Fruit fly (Drosophila melanogaster): ENCODE results near the gene CG42594.

The CG42594 gene

dm6 chrX:4906573-4906972, 65.9 kb downstream of the CG42594 start, which contains the start of gene CG6927 (continued):
- TF ChIP-seq Eip93F (GFP tag; optimal IDR thresholded peaks at IDR 0.05) (peak; percentile 54), spab (GFP tag; optimal IDR thresholded peaks at IDR 0.05) (peak; percentile 47), CG11294 (GFP tag; IDR thresholded peaks at IDR 0.05) (peak; percentile 87), Blimp-1 (GFP tag; optimal IDR thresholded peaks at IDR 0.05) (peak; percentile 35), CG3032 (tag; optimal IDR thresholded peaks at IDR 0.05) (peak; percentile 89), Sox14 (GFP tag; optimal IDR thresholded peaks at IDR 0.05) (peak; percentile 57), CG6854 (GFP tag; optimal IDR thresholded peaks at IDR 0.05) (no peak), Gug (GFP tag; IDR thresholded peaks at IDR 0.05) (peak; percentile 89), CG10631 (GFP tag; optimal IDR thresholded peaks at IDR 0.05) (peak; percentile 80), Met (GFP tag; optimal IDR thresholded peaks at IDR 0.05) (peak; percentile 67), fd59A (GFP tag; optimal IDR thresholded peaks at IDR 0.05) (peak; percentile 44), acj6 (GFP tag; optimal IDR thresholded peaks at IDR 0.05) (peak; percentile 73), dac (GFP tag; optimal IDR thresholded peaks at IDR 0.05) (peak; percentile 19), CG3919 (GFP tag; optimal IDR thresholded peaks at IDR 0.05) (peak; percentile 69), eg (GFP tag; IDR thresholded peaks at IDR 0.05) (peak; percentile 97), CG6276 (GFP tag; optimal IDR thresholded peaks at IDR 0.05) (peak; percentile 28), CG8632 (GFP tag; optimal IDR thresholded peaks at IDR 0.05) (peak; percentile 65), esn (GFP tag; optimal IDR thresholded peaks at IDR 0.05) (peak; percentile 63), svp (GFP tag) (peak; percentile 82), ss (GFP tag; optimal IDR thresholded peaks at IDR 0.05) (peak in 1 of 2 experiments; percentile 28), CG4318 (GFP tag; optimal IDR thresholded peaks at IDR 0.05) (peak; percentile 63), Lpt (GFP tag; optimal IDR thresholded peaks at IDR 0.05) (peak; percentile 59), CG31627 (GFP tag; optimal IDR thresholded peaks at IDR 0.05) (peak; percentile 48), CG15336 (GFP tag; IDR thresholded peaks at IDR 0.05) (peak; percentile 87), CG8119 (GFP tag; IDR thresholded peaks at IDR 0.05) (peak; percentile 86), CG6808 (GFP tag; optimal IDR thresholded peaks at IDR 0.05) (peak; percentile 16), CG11762 (GFP tag; optimal IDR thresholded peaks at IDR 0.05; ENCODE audit: insufficient read depth) (peak; percentile 28), Sox102F (GFP tag; optimal IDR thresholded peaks at IDR 0.05) (peak; percentile 16), lz (GFP tag; optimal IDR thresholded peaks at IDR 0.05) (peak; percentile 66), Ets21C (GFP tag; optimal IDR thresholded peaks at IDR 0.05) (no peak), CG9139 (GFP tag; optimal IDR thresholded peaks at IDR 0.05) (no peak), Ets96B (tag; optimal IDR thresholded peaks at IDR 0.05) (peak; percentile 72), CG7368 (GFP tag; optimal IDR thresholded peaks at IDR 0.05) (peak; percentile 57)

dm6 chrX:4908926-4909432, 68.3 kb downstream of the CG42594 start, which contains the start of gene CG32772:
TSS of gene CG32772 (plus strand) at chrX:4909102.
- TF ChIP-seq fkh (GFP tag; optimal IDR thresholded peaks at IDR 0.05): peak; percentile 13
- peak; percentile 62 for TF ChIP-seq CG31627 (GFP tag; optimal IDR thresholded peaks at IDR 0.05)
- TF ChIP-seq CG6808 (GFP tag; optimal IDR thresholded peaks at IDR 0.05): peak; percentile 99
- TF ChIP-seq Blimp-1 (GFP tag; optimal IDR thresholded peaks at IDR 0.05): peak; percentile 88
- peak; percentile 74 for TF ChIP-seq CG4318 (GFP tag; optimal IDR thresholded peaks at IDR 0.05)
- peak; percentile 97 for TF ChIP-seq CG8119 (GFP tag; IDR thresholded peaks at IDR 0.05)
- peak; percentile 98 for TF ChIP-seq Eip75B (GFP tag; optimal IDR thresholded peaks at IDR 0.05)
- TF ChIP-seq CG7368 (GFP tag; optimal IDR thresholded peaks at IDR 0.05): peak; percentile 99
- TF ChIP-seq CG8632 (GFP tag; optimal IDR thresholded peaks at IDR 0.05): peak; percentile 99
- peak; percentile 96 for TF ChIP-seq Ets96B (tag; optimal IDR thresholded peaks at IDR 0.05)
- TF ChIP-seq CG6854 (GFP tag; optimal IDR thresholded peaks at IDR 0.05): peak; percentile 99
- peak; percentile 97 to 99 for TF ChIP-seq salr (GFP tag; optimal IDR thresholded peaks at IDR 0.05)
- TF ChIP-seq CG11294 (GFP tag; IDR thresholded peaks at IDR 0.05): peak; percentile 83
- peak; percentile 95 for TF ChIP-seq fd59A (GFP tag; optimal IDR thresholded peaks at IDR 0.05)
- TF ChIP-seq Sox15 (GFP tag; optimal IDR thresholded peaks at IDR 0.05): peak; percentile 54
- peak; percentile 97 for TF ChIP-seq Sox102F (GFP tag; optimal IDR thresholded peaks at IDR 0.05)
- peak; percentile 96 for TF ChIP-seq CG8319 (GFP tag; optimal IDR thresholded peaks at IDR 0.05)
- peak; percentile 87 for TF ChIP-seq Smox (GFP tag; optimal IDR thresholded peaks at IDR 0.05)
- TF ChIP-seq topi (GFP tag; optimal IDR thresholded peaks at IDR 0.05): peak; percentile 94
- peak; percentile 63 for TF ChIP-seq CG11902 (GFP tag; optimal IDR thresholded peaks at IDR 0.05)
- TF ChIP-seq eg (GFP tag; IDR thresholded peaks at IDR 0.05): peak; percentile 99
- peak; percentile 87 for TF ChIP-seq Met (GFP tag; optimal IDR thresholded peaks at IDR 0.05)
- peak; percentile 99 for TF ChIP-seq CG10669 (GFP tag; optimal IDR thresholded peaks at IDR 0.05)
- peak; percentile 96 for TF ChIP-seq Eip93F (GFP tag; optimal IDR thresholded peaks at IDR 0.05)
- peak; percentile 66 for TF ChIP-seq Hr39 (GFP tag; optimal IDR thresholded peaks at IDR 0.05)
- TF ChIP-seq Ets21C (GFP tag; optimal IDR thresholded peaks at IDR 0.05): peak; percentile 20
- TF ChIP-seq net (GFP tag; optimal IDR thresholded peaks at IDR 0.05): peak; percentile 99
- TF ChIP-seq Gug (GFP tag; IDR thresholded peaks at IDR 0.05): peak; percentile 92
- peak; percentile 99 for TF ChIP-seq spab (GFP tag; optimal IDR thresholded peaks at IDR 0.05)
- peak; percentile 90 for TF ChIP-seq acj6 (GFP tag; optimal IDR thresholded peaks at IDR 0.05)
- TF ChIP-seq Lpt (GFP tag; optimal IDR thresholded peaks at IDR 0.05): peak; percentile 98
- peak; percentile 99 for TF ChIP-seq Eip78C (GFP tag)
- TF ChIP-seq Sox14 (GFP tag; optimal IDR thresholded peaks at IDR 0.05): peak; percentile 89
- peak; percentile 96 for TF ChIP-seq CG10631 (GFP tag; optimal IDR thresholded peaks at IDR 0.05)
- peak; percentile 97 for TF ChIP-seq CG3919 (GFP tag; optimal IDR thresholded peaks at IDR 0.05)

All from whole organism, prepupa.